Worm (Caenorhabditis elegans): Measurements from ENCODE around the gene C13F10.1.

C13F10.1 gene

DNA sequence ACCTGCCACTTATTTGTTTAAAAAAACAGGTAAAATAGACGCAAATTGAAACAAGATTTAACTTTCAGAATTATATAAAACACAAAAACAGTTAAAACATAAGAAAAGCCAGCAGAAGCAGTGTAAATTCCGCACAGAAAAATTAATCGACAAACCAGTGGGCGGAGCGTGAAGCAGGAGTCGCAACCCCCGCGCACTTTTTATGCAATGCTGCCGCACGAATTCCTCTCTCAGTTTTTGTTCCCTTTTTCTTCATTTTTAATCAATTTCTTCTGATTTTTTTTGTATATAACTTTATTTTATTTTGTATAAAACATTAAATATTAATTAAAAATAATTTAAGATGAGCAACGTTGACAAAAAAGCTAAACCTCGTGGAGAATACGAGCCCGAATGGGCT lies 7.0 kb downstream of the C13F10.1 start, which contains the start of the genes gei-6 and krr-1:
TSS of gene gei-6 (minus strand) at position 2 of the 400 bp plus-strand sequence.
TSS of gene krr-1 (plus strand) at position 344 of the 400 bp plus-strand sequence.
- TF ChIP-seq ztf-11 (tag; optimal IDR thresholded peaks at IDR 0.05) (peak; percentile 89), lin-13 (tag; optimal IDR thresholded peaks at IDR 0.05) (peak; percentile 74), lin-32 (GFP tag; optimal IDR thresholded peaks at IDR 0.05) (peak; percentile 74), elt-3 (tag; optimal IDR thresholded peaks at IDR 0.05) (peak; percentile 1), drap-1 (GFP tag; optimal IDR thresholded peaks at IDR 0.05) (peak; percentile 80), M03D4.4 (tag; optimal IDR thresholded peaks at IDR 0.05) (peak; percentile 91), unc-120 (tag; optimal IDR thresholded peaks at IDR 0.05; ENCODE audit: poor library complexity, severe bottlenecking) (peak; percentile 70), nhr-12 (tag; optimal IDR thresholded peaks at IDR 0.05) (peak; percentile 46), lsy-2 (tag; optimal IDR thresholded peaks at IDR 0.05) (peak; percentile 65), cnd-1 (tag; optimal IDR thresholded peaks at IDR 0.05) (peak; percentile 80), unc-39 (tag; optimal IDR thresholded peaks at IDR 0.05) (no peak), mab-5 (tag; optimal IDR thresholded peaks at IDR 0.05) (peak; percentile 31), mls-2 (tag; optimal IDR thresholded peaks at IDR 0.05) (peak; percentile 87), sem-2 (GFP tag; optimal IDR thresholded peaks at IDR 0.05) (peak; percentile 71), ceh-43 (GFP tag; optimal IDR thresholded peaks at IDR 0.05) (peak; percentile 89), ceh-83 (GFP tag; optimal IDR thresholded peaks at IDR 0.05) (peak; percentile 70), pha-4 (tag; optimal IDR thresholded peaks at IDR 0.05) (peak; percentile 4), tbx-8 (GFP tag; optimal IDR thresholded peaks at IDR 0.05) (peak; percentile 76), snpc-4 (tag; optimal IDR thresholded peaks at IDR 0.05) (no peak), ceh-39 (tag; optimal IDR thresholded peaks at IDR 0.05) (no peak), blmp-1 (tag; optimal IDR thresholded peaks at IDR 0.05) (peak; percentile 81), sptf-1 (tag; optimal IDR thresholded peaks at IDR 0.05) (peak; percentile 94), zip-8 (tag; optimal IDR thresholded peaks at IDR 0.05) (no peak), flh-1 (GFP tag; optimal IDR thresholded peaks at IDR 0.05) (peak; percentile 55), nhr-2 (tag; optimal IDR thresholded peaks at IDR 0.05) (no peak), nhr-28 (tag; optimal IDR thresholded peaks at IDR 0.05) (no peak), hlh-1 (tag; optimal IDR thresholded peaks at IDR 0.05) (peak; percentile 86), mep-1 (tag; optimal IDR thresholded peaks at IDR 0.05) (peak; percentile 82), ham-2 (GFP tag; optimal IDR thresholded peaks at IDR 0.05) (peak; percentile 79), unc-62 (GFP tag; optimal IDR thresholded peaks at IDR 0.05) (peak; percentile 7), ces-1 (GFP tag; optimal IDR thresholded peaks at IDR 0.05) (peak; percentile 19), elt-1 (tag; optimal IDR thresholded peaks at IDR 0.05; ENCODE audit: borderline replicate concordance, insufficient read depth) (peak; percentile 60), nhr-76 (tag; optimal IDR thresholded peaks at IDR 0.05) (peak; percentile 44), nhr-237 (tag; optimal IDR thresholded peaks at IDR 0.05) (peak; percentile 39), bed-3 (GFP tag; optimal IDR thresholded peaks at IDR 0.05) (peak; percentile 73)

DNA sequence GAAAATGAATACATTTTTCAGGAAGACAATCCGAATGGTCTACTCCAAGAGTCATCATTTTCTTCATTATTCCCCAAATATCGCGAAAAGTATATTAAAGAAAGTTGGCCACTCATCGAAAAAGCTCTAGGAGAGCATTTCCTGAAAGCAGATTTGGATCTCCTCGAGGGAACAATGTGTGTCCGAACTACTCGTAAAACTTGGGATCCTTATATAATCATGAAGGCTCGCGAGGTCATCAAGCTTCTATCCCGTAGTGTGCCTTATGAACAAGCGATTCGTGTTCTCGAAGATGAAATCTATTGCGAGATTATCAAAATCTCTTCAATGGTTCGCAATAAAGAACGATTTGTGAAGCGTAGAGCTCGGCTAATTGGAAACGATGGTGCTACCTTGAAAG lies 7.6 kb downstream of the C13F10.1 start:
- no peak for TF ChIP-seq cnd-1 (tag; optimal IDR thresholded peaks at IDR 0.05)
- TF ChIP-seq mep-1 (tag; optimal IDR thresholded peaks at IDR 0.05) = no peak
- TF ChIP-seq tbx-8 (GFP tag; optimal IDR thresholded peaks at IDR 0.05) = no peak
- no peak for TF ChIP-seq sptf-1 (tag; optimal IDR thresholded peaks at IDR 0.05)
- TF ChIP-seq unc-62 (GFP tag; optimal IDR thresholded peaks at IDR 0.05) = no peak
- TF ChIP-seq blmp-1 (tag; optimal IDR thresholded peaks at IDR 0.05) = no peak

DNA sequence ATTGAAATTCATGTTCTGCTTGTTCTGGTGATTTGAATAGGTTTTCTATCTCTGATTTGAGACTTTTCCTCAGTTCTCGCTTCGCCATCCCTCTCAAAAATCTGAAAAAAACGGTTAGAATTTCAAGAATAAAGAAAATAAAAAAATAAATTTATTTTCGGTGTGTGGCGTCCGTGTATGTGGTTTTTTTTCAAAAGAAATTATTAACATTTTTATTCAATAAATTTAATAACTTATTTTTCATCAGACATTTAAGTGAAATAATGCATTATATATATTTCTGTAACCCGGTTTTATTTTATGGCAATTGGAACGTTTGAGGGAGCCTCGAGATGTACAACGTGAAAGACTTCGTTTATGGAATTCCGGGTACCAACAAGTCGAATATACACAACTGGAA lies 10.8 kb downstream of the C13F10.1 start, which contains the start of gene C05C8.5:
TSS of gene C05C8.5 (minus strand) at position 101 of the 400 bp plus-strand sequence.
- no peak for TF ChIP-seq nhr-237 (tag; optimal IDR thresholded peaks at IDR 0.05)
- TF ChIP-seq hlh-1 (tag; optimal IDR thresholded peaks at IDR 0.05) = no peak
- no peak for TF ChIP-seq ceh-39 (tag; optimal IDR thresholded peaks at IDR 0.05)
- TF ChIP-seq nhr-12 (tag; optimal IDR thresholded peaks at IDR 0.05) = no peak
- no peak for TF ChIP-seq lin-13 (tag; optimal IDR thresholded peaks at IDR 0.05)
- TF ChIP-seq unc-120 (tag; optimal IDR thresholded peaks at IDR 0.05; ENCODE audit: poor library complexity, severe bottlenecking) = no peak
- no peak for TF ChIP-seq mep-1 (tag; optimal IDR thresholded peaks at IDR 0.05)
- no peak for TF ChIP-seq ceh-83 (GFP tag; optimal IDR thresholded peaks at IDR 0.05)
- no peak for TF ChIP-seq cnd-1 (tag; optimal IDR thresholded peaks at IDR 0.05)
- TF ChIP-seq ces-1 (GFP tag; optimal IDR thresholded peaks at IDR 0.05) = no peak
- no peak for TF ChIP-seq nhr-2 (tag; optimal IDR thresholded peaks at IDR 0.05)
- no peak for TF ChIP-seq pha-4 (tag; optimal IDR thresholded peaks at IDR 0.05)
- no peak for TF ChIP-seq snpc-4 (tag; optimal IDR thresholded peaks at IDR 0.05)
- no peak for TF ChIP-seq lsy-2 (tag; optimal IDR thresholded peaks at IDR 0.05)
- no peak for TF ChIP-seq unc-39 (tag; optimal IDR thresholded peaks at IDR 0.05)
- TF ChIP-seq ceh-43 (GFP tag; optimal IDR thresholded peaks at IDR 0.05) = no peak
- TF ChIP-seq drap-1 (GFP tag; optimal IDR thresholded peaks at IDR 0.05) = no peak
- TF ChIP-seq zip-8 (tag; optimal IDR thresholded peaks at IDR 0.05) = no peak
- no peak for TF ChIP-seq nhr-28 (tag; optimal IDR thresholded peaks at IDR 0.05)
